Fruit fly (Drosophila melanogaster) whole organism, wandering third instar larva: ENCODE data around the gene AttD.

Experiments
- Abd-B ChIP-seq: fragments of >200 bp; optimal IDR thresholded peaks from 2 replicates; lab custom pipeline; 2017; ENCODE audit warnings: missing biosample characterization, missing genetic modification characterization
- CG32264 ChIP-seq: fragments of 200-800 bp; sonication (Bioruptor generic); optimal IDR thresholded peaks from 2 replicates; lab custom pipeline; 2016; ENCODE audit warnings: missing biosample characterization, missing genetic modification characterization
- CrebA ChIP-seq: fragments of 200-800 bp; sonication (Bioruptor generic); optimal IDR thresholded peaks from 2 replicates; lab custom pipeline; 2016; ENCODE audit warnings: missing biosample characterization, mild to moderate bottlenecking, missing genetic modification characterization, borderline replicate concordance
- Dif ChIP-seq: fragments of 200-275, 200-300 bp; sonication (Bioruptor generic); optimal IDR thresholded peaks from 2 replicates; lab custom pipeline; 2018; ENCODE audit warnings: missing biosample characterization, missing genetic modification characterization; ENCODE audit not compliant: partially characterized antibody
- GATAd ChIP-seq: sonication (Bioruptor generic); optimal IDR thresholded peaks from 2 replicates; lab custom pipeline; 2016; ENCODE audit warnings: missing biosample characterization, missing genetic modification characterization
- HLH106 ChIP-seq: fragments of 200-800 bp; optimal IDR thresholded peaks from 3 replicates; lab custom pipeline; 2019; ENCODE audit warnings: missing biosample characterization, mild to moderate bottlenecking, missing genetic modification characterization, moderate library complexity
- Hnf4 ChIP-seq: fragments of 200-800 bp; sonication (Bioruptor generic); optimal IDR thresholded peaks from 2 replicates; lab custom pipeline; 2016; ENCODE audit warnings: missing biosample characterization, mild to moderate bottlenecking, missing genetic modification characterization
- Hr78 ChIP-seq: fragments of >200 bp; optimal IDR thresholded peaks from 2 replicates; lab custom pipeline; 2017; ENCODE audit warnings: missing biosample characterization, missing genetic modification characterization
- Hr83 ChIP-seq: fragments of 200-300 bp; sonication (Bioruptor generic); optimal IDR thresholded peaks from 2 replicates; lab custom pipeline; 2016; ENCODE audit warnings: missing biosample characterization, mild to moderate bottlenecking, missing genetic modification characterization, moderate library complexity; ENCODE audit not compliant: poor library complexity, severe bottlenecking
- Jra ChIP-seq: sonication (Bioruptor generic); optimal IDR thresholded peaks from 2 replicates; lab custom pipeline; 2016; ENCODE audit warnings: missing biosample characterization, missing genetic modification characterization
- Mio ChIP-seq: sonication (Bioruptor generic); optimal IDR thresholded peaks from 2 replicates; lab custom pipeline; 2016; ENCODE audit warnings: missing biosample characterization, missing genetic modification characterization
- Myc ChIP-seq: fragments of >200 bp; optimal IDR thresholded peaks from 2 replicates; lab custom pipeline; 2017
- N ChIP-seq: fragments of >200 bp; optimal IDR thresholded peaks from 2 replicates; lab custom pipeline; 2018; ENCODE audit warnings: missing biosample characterization, missing external identifiers, missing genetic modification characterization
- OdsH ChIP-seq: fragments of 200-800 bp; sonication (Bioruptor generic); optimal IDR thresholded peaks from 2 replicates; lab custom pipeline; 2016; ENCODE audit warnings: missing biosample characterization, mild to moderate bottlenecking, missing genetic modification characterization
- Vsx2 ChIP-seq: fragments of 200-300, 225-300 bp; sonication (Bioruptor generic); optimal IDR thresholded peaks from 2 replicates; lab custom pipeline; 2018; ENCODE audit warnings: missing biosample characterization, missing genetic modification characterization; ENCODE audit not compliant: partially characterized antibody
- br ChIP-seq: fragments of 200-800 bp; sonication (Bioruptor generic); optimal IDR thresholded peaks from 2 replicates; lab custom pipeline; 2016; ENCODE audit warnings: missing biosample characterization, missing genetic modification characterization
- dl ChIP-seq, 2 experiments: fragments of 175-275, 200-275 bp in 1 of 2; fragments of 200-275 bp in 1 of 2; sonication (Bioruptor generic); optimal IDR thresholded peaks; lab custom pipeline; 2018; ENCODE audit warnings: mild to moderate bottlenecking in 2 of 2, missing biosample characterization in 2 of 2, missing genetic modification characterization in 2 of 2, moderate library complexity in 2 of 2; ENCODE audit not compliant: partially characterized antibody in 2 of 2, insufficient read depth in 1 of 2
- dmrt93B ChIP-seq: fragments of 200-800 bp; sonication (Bioruptor generic); optimal IDR thresholded peaks from 2 replicates; lab custom pipeline; 2018; ENCODE audit warnings: missing biosample characterization, mild to moderate bottlenecking, missing genetic modification characterization
- dsf ChIP-seq: sonication (Bioruptor generic); optimal IDR thresholded peaks from 2 replicates; lab custom pipeline; 2016; ENCODE audit warnings: missing biosample characterization, missing genetic modification characterization, borderline replicate concordance
- ey ChIP-seq: fragments of 200-800 bp; sonication (Bioruptor generic); optimal IDR thresholded peaks from 2 replicates; lab custom pipeline; 2016; ENCODE audit warnings: missing biosample characterization, missing genetic modification characterization
- foxo ChIP-seq, 2 experiments: fragments of 200-800 bp; sonication (Bioruptor generic); optimal IDR thresholded peaks; 2 replicates in 1 of 2; 3 replicates in 1 of 2; lab custom pipeline; 2016 to 2017; ENCODE audit warnings: missing biosample characterization in 2 of 2, missing genetic modification characterization in 2 of 2
- fru ChIP-seq: fragments of 200-800 bp; sonication (Bioruptor generic); optimal IDR thresholded peaks from 3 replicates; lab custom pipeline; 2016; ENCODE audit warnings: missing biosample characterization, mild to moderate bottlenecking, missing genetic modification characterization
- h ChIP-seq: fragments of 200-800 bp; sonication (Bioruptor generic); optimal IDR thresholded peaks from 3 replicates; lab custom pipeline; 2016; ENCODE audit warnings: missing biosample characterization, mild to moderate bottlenecking, missing genetic modification characterization
- jim ChIP-seq: fragments of 175-275, 200-325 bp; sonication (Bioruptor generic); optimal IDR thresholded peaks from 2 replicates; lab custom pipeline; 2016; ENCODE audit warnings: missing biosample characterization, mild to moderate bottlenecking, missing genetic modification characterization
- lola ChIP-seq: fragments of >200 bp; optimal IDR thresholded peaks from 2 replicates; lab custom pipeline; 2017; ENCODE audit warnings: missing biosample characterization, missing genetic modification characterization
- pan ChIP-seq: fragments of >200 bp; optimal IDR thresholded peaks from 2 replicates; lab custom pipeline; 2017
- psq ChIP-seq: fragments of 200-800 bp; sonication (Bioruptor generic); optimal IDR thresholded peaks from 3 replicates; lab custom pipeline; 2017; ENCODE audit warnings: missing biosample characterization, mild to moderate bottlenecking, missing genetic modification characterization, moderate library complexity
- rgr ChIP-seq: fragments of 200-800 bp; sonication (Bioruptor generic); optimal IDR thresholded peaks from 3 replicates; lab custom pipeline; 2016; ENCODE audit warnings: missing biosample characterization, mild to moderate bottlenecking, missing genetic modification characterization
- sage ChIP-seq: fragments of 200-800 bp; sonication (Bioruptor generic); optimal IDR thresholded peaks from 2 replicates; lab custom pipeline; 2016; ENCODE audit warnings: missing biosample characterization, mild to moderate bottlenecking, missing genetic modification characterization
- tai ChIP-seq: sonication (Bioruptor generic); optimal IDR thresholded peaks from 2 replicates; lab custom pipeline; 2016; ENCODE audit warnings: missing biosample characterization, missing genetic modification characterization
- usp ChIP-seq: fragments of >200 bp; optimal IDR thresholded peaks from 2 replicates; lab custom pipeline; 2017; ENCODE audit warnings: missing biosample characterization, missing genetic modification characterization
- woc ChIP-seq: sonication (Bioruptor generic); optimal IDR thresholded peaks from 2 replicates; lab custom pipeline; 2016; ENCODE audit warnings: missing biosample characterization, mild to moderate bottlenecking, missing genetic modification characterization

Gene AttD

dm6 chr3R:17588805-17589204 lies 36.3 kb upstream of the AttD start:
- TF ChIP-seq jim (GFP tag; lab: Kevin White, UChicago) (no peak), dsf (GFP tag; lab: Kevin White, UChicago) (no peak), Mio (GFP tag; lab: Kevin White, UChicago) (no peak), h (GFP tag; lab: Kevin White, UChicago) (no peak), ey (GFP tag; lab: Kevin White, UChicago) (no peak), Vsx2 (GFP tag; lab: Kevin White, UChicago) (no peak), woc (GFP tag; lab: Kevin White, UChicago) (no peak), lola (GFP tag; lab: Kevin White, UChicago) (no peak), Hr83 (GFP tag; lab: Kevin White, UChicago) (no peak), Dif (GFP tag; lab: Kevin White, UChicago) (no peak), Myc (lab: Kevin White, UChicago) (no peak), usp (GFP tag; lab: Kevin White, UChicago) (no peak), dmrt93B (GFP tag; lab: Kevin White, UChicago) (no peak), br (no peak), Hr78 (no peak), Jra (GFP tag; lab: Kevin White, UChicago) (no peak), psq (GFP tag; lab: Kevin White, UChicago) (no peak), HLH106 (tag; lab: Kevin White, UChicago) (no peak), GATAd (GFP tag; lab: Kevin White, UChicago) (no peak), foxo (GFP tag; optimal IDR thresholded peaks at IDR 0.05; lab: Kevin White, UChicago) (no peak)

- TF ChIP-seq GATAd (GFP tag; lab: Kevin White, UChicago) (no peak), rgr (GFP tag; lab: Kevin White, UChicago) (no peak), N (GFP tag; lab: Kevin White, UChicago) (no peak), tai (GFP tag; lab: Kevin White, UChicago) (no peak), h (GFP tag; lab: Kevin White, UChicago) (no peak)
These were observed 33.2 kb upstream of the AttD start for dm6 chr3R:17591831-17592230.

dm6 chr3R:17593470-17593869 lies 31.6 kb upstream of the AttD start:
- TF ChIP-seq sage (GFP tag; lab: Kevin White, UChicago) (no peak), N (GFP tag; lab: Kevin White, UChicago) (no peak), dsf (GFP tag; lab: Kevin White, UChicago) (no peak), jim (GFP tag; lab: Kevin White, UChicago) (no peak), foxo (GFP tag; optimal IDR thresholded peaks at IDR 0.05; lab: Kevin White, UChicago) (no peak), woc (GFP tag; lab: Kevin White, UChicago) (no peak), br (no peak), Dif (GFP tag; lab: Kevin White, UChicago) (no peak), Abd-B (GFP tag; lab: Kevin White, UChicago) (no peak)
- TF ChIP-seq, all 38 proteins: peak for 0

- no peak for TF ChIP-seq Myc (lab: Kevin White, UChicago)
- no peak for TF ChIP-seq OdsH (GFP tag; lab: Kevin White, UChicago)
- no peak for TF ChIP-seq br
- no peak for TF ChIP-seq N (GFP tag; lab: Kevin White, UChicago)
- TF ChIP-seq fru (GFP tag; lab: Kevin White, UChicago): no peak
- no peak for TF ChIP-seq dsf (GFP tag; lab: Kevin White, UChicago)
- no peak for TF ChIP-seq lola (GFP tag; lab: Kevin White, UChicago)
- TF ChIP-seq Hnf4 (GFP tag; lab: Kevin White, UChicago): no peak
- no peak for TF ChIP-seq dl (GFP tag; optimal IDR thresholded peaks at IDR 0.05; lab: Kevin White, UChicago; ENCODE audit: insufficient read depth in 1 of 2, partially characterized antibody in 2 of 2)
- TF ChIP-seq woc (GFP tag; lab: Kevin White, UChicago): no peak
- no peak for TF ChIP-seq GATAd (GFP tag; lab: Kevin White, UChicago)
- TF ChIP-seq ey (GFP tag; lab: Kevin White, UChicago): no peak
- no peak for TF ChIP-seq Hr83 (GFP tag; lab: Kevin White, UChicago)
- no peak for TF ChIP-seq CrebA (GFP tag; lab: Kevin White, UChicago)
- TF ChIP-seq CG32264 (GFP tag; lab: Kevin White, UChicago): no peak
- no peak for TF ChIP-seq pan (lab: Kevin White, UChicago)
- no peak for TF ChIP-seq psq (GFP tag; lab: Kevin White, UChicago)
These were observed 31.0 kb upstream of the AttD start, which contains the start of gene Sgs5bis for dm6 chr3R:17594086-17594485. TSS of gene Sgs5bis (plus strand) at chr3R:17594386.
